Worm (Caenorhabditis elegans) whole organism, young adult: ENCODE data around the gene E02C12.10.
A peak's percentile ranks its signal among the peaks of the same experiment; 100 is the strongest.

Experiments
- B0019.2 ChIP-seq: fragments of 200-800 bp; sonication (Bioruptor generic); conservative IDR thresholded peaks from 2 replicates; pipeline ENCODE4 v1.3.6; 2022; ENCODE audit warnings: missing genetic modification reagents, missing genetic modification characterization, missing compliant biosample characterization
- B0336.3 ChIP-seq: fragments of 200-800 bp; sonication (Bioruptor generic); IDR thresholded peaks from 2 replicates; pipeline ENCODE4 v1.3.6; 2022; ENCODE audit warnings: missing genetic modification characterization, missing compliant biosample characterization
- D2030.7 ChIP-seq: fragments of 200-800 bp; sonication (Bioruptor generic); IDR thresholded peaks from 2 replicates; pipeline ENCODE4 v1.3.6; 2022; ENCODE audit warnings: missing genetic modification reagents, missing genetic modification characterization, missing compliant biosample characterization
- F57C9.4 ChIP-seq: sonication (generic microtip); optimal IDR thresholded peaks from 2 replicates; lab custom pipeline; 2017; ENCODE audit warnings: mild to moderate bottlenecking, missing genetic modification characterization, missing compliant biosample characterization
- Y53G8AR.9 ChIP-seq: fragments of 200-800 bp; sonication (Bioruptor generic); conservative IDR thresholded peaks from 2 replicates; pipeline ENCODE4 v1.3.6; 2022; ENCODE audit warnings: missing genetic modification reagents, missing genetic modification characterization, missing compliant biosample characterization
- Y67H2A.10 ChIP-seq: fragments of 200-800 bp; sonication (Bioruptor generic); conservative IDR thresholded peaks from 2 replicates; pipeline ENCODE4 v1.3.6; 2022; ENCODE audit warnings: missing genetic modification reagents, missing genetic modification characterization, missing compliant biosample characterization
- Y79H2A.3 ChIP-seq: fragments of 200-800 bp; sonication (Bioruptor generic); conservative IDR thresholded peaks from 2 replicates; pipeline ENCODE4 v1.3.6; 2022; ENCODE audit warnings: missing genetic modification reagents, missing genetic modification characterization, missing compliant biosample characterization
- Y95B8A.8 ChIP-seq: fragments of 200-800 bp; sonication (Bioruptor generic); IDR thresholded peaks from 2 replicates; pipeline ENCODE4 v1.3.6; 2022; ENCODE audit warnings: missing genetic modification reagents, missing genetic modification characterization, missing compliant biosample characterization
- ZK185.1 ChIP-seq: sonication (generic microtip); optimal IDR thresholded peaks from 2 replicates; lab custom pipeline; 2016; ENCODE audit warnings: mild to moderate bottlenecking, missing genetic modification characterization, missing compliant biosample characterization; ENCODE audit not compliant: poor library complexity, severe bottlenecking
- akir-1 ChIP-seq: fragments of 200-800 bp; sonication (Bioruptor generic); optimal IDR thresholded peaks from 2 replicates; lab custom pipeline; 2018; ENCODE audit warnings: mild to moderate bottlenecking, missing genetic modification characterization, moderate library complexity, missing compliant biosample characterization
- attf-5 ChIP-seq: fragments of 200-800 bp; sonication (Bioruptor generic); optimal IDR thresholded peaks from 2 replicates; lab custom pipeline; 2018; ENCODE audit warnings: mild to moderate bottlenecking, missing genetic modification characterization, missing compliant biosample characterization
- attf-6 ChIP-seq: fragments of 200-800 bp; sonication (Bioruptor generic); IDR thresholded peaks from 2 replicates; pipeline ENCODE4 v1.3.6; 2022; ENCODE audit warnings: missing genetic modification reagents, missing genetic modification characterization, missing compliant biosample characterization
- cebp-1 ChIP-seq, 2 experiments: fragments of 200-800 bp in 1 of 2; sonication (Bioruptor generic) in 1 of 2; sonication (generic microtip) in 1 of 2; IDR thresholded peaks in 1 of 2; optimal IDR thresholded peaks in 1 of 2; 2 replicates each; pipeline versions ENCODE4 v1.3.6 to Lab custom; 2017 to 2022; ENCODE audit warnings: missing compliant biosample characterization in 2 of 2, missing genetic modification characterization in 2 of 2, mild to moderate bottlenecking in 1 of 2, missing genetic modification reagents in 1 of 2, moderate library complexity in 1 of 2
- cebp-2 ChIP-seq: fragments of 200-800 bp; sonication (Bioruptor generic); IDR thresholded peaks from 2 replicates; pipeline ENCODE4 v1.3.6; 2022; ENCODE audit warnings: missing genetic modification characterization, missing compliant biosample characterization
- ceh-100 ChIP-seq: fragments of 200-800 bp; sonication (Bioruptor generic); IDR thresholded peaks from 2 replicates; pipeline ENCODE4 v1.3.6; 2022; ENCODE audit warnings: missing genetic modification reagents, missing genetic modification characterization, missing compliant biosample characterization
- ceh-79 ChIP-seq: sonication (generic microtip); optimal IDR thresholded peaks from 2 replicates; lab custom pipeline; 2017; ENCODE audit warnings: mild to moderate bottlenecking, missing genetic modification characterization, missing compliant biosample characterization
- dox-1 ChIP-seq: fragments of 200-800 bp; sonication (Bioruptor generic); IDR thresholded peaks from 2 replicates; pipeline ENCODE4 v1.3.6; 2022; ENCODE audit warnings: missing genetic modification reagents, missing genetic modification characterization, missing compliant biosample characterization
- dpff-1 ChIP-seq: sonication (generic microtip); optimal IDR thresholded peaks from 2 replicates; lab custom pipeline; 2017; ENCODE audit warnings: mild to moderate bottlenecking, missing genetic modification characterization, missing compliant biosample characterization
- ets-4 ChIP-seq: fragments of 200-800 bp; sonication (Bioruptor generic); optimal IDR thresholded peaks from 2 replicates; lab custom pipeline; 2018; ENCODE audit warnings: mild to moderate bottlenecking, missing genetic modification characterization, missing compliant biosample characterization
- him-1 ChIP-seq: sonication (generic microtip); optimal IDR thresholded peaks from 2 replicates; lab custom pipeline; 2016; ENCODE audit warnings: missing genotype, missing genetic modification reagents, missing genetic modification characterization, missing compliant biosample characterization
- hmg-20 ChIP-seq: fragments of 200-800 bp; sonication (Bioruptor generic); IDR thresholded peaks from 2 replicates; pipeline ENCODE4 v1.3.6; 2022; ENCODE audit warnings: missing genetic modification reagents, missing genetic modification characterization, missing compliant biosample characterization
- hrde-1 ChIP-seq: sonication (generic microtip); optimal IDR thresholded peaks from 2 replicates; lab custom pipeline; 2016; ENCODE audit warnings: missing genetic modification characterization, mild to moderate bottlenecking, missing compliant biosample characterization, moderate library complexity, missing genotype, missing genetic modification reagents, borderline replicate concordance
- hsf-1 ChIP-seq: fragments of 200-800 bp; sonication (Bioruptor generic); IDR thresholded peaks from 2 replicates; pipeline ENCODE4 v1.3.6; 2022; ENCODE audit warnings: missing genetic modification reagents, missing genetic modification characterization, missing compliant biosample characterization
- let-526 ChIP-seq: fragments of 200-800 bp; sonication (Bioruptor generic); IDR thresholded peaks from 2 replicates; pipeline ENCODE4 v1.3.6; 2022; ENCODE audit warnings: missing genetic modification reagents, missing genetic modification characterization, missing compliant biosample characterization
- lir-1 ChIP-seq: fragments of 200-800 bp; sonication (Bioruptor generic); conservative IDR thresholded peaks from 2 replicates; pipeline ENCODE4 v1.3.6; 2022; ENCODE audit warnings: missing genetic modification reagents, missing genetic modification characterization, missing compliant biosample characterization
- lsl-1 ChIP-seq: fragments of 200-800 bp; sonication (Bioruptor generic); optimal IDR thresholded peaks from 2 replicates; lab custom pipeline; 2018; ENCODE audit warnings: mild to moderate bottlenecking, missing genetic modification characterization, moderate library complexity, missing compliant biosample characterization
- madf-3 ChIP-seq: fragments of 200-800 bp; sonication (Bioruptor generic); IDR thresholded peaks from 2 replicates; pipeline ENCODE4 v1.3.6; 2022; ENCODE audit warnings: missing genetic modification reagents, missing genetic modification characterization, missing compliant biosample characterization
- madf-8 ChIP-seq: fragments of 200-800 bp; sonication (Bioruptor generic); conservative IDR thresholded peaks from 2 replicates; pipeline ENCODE4 v1.3.6; 2022; ENCODE audit warnings: missing genetic modification reagents, missing genetic modification characterization, missing compliant biosample characterization
- mcd-1 ChIP-seq: fragments of 200-800 bp; sonication (Bioruptor generic); IDR thresholded peaks from 2 replicates; pipeline ENCODE4 v1.3.6; 2022; ENCODE audit warnings: missing genetic modification reagents, missing genetic modification characterization, missing compliant biosample characterization
- nfya-2 ChIP-seq: fragments of 200-800 bp; sonication (Bioruptor generic); IDR thresholded peaks from 2 replicates; pipeline ENCODE4 v1.3.6; 2022; ENCODE audit warnings: missing genetic modification reagents, missing genetic modification characterization, missing compliant biosample characterization
- nfyb-1 ChIP-seq: fragments of 200-800 bp; sonication (Bioruptor generic); IDR thresholded peaks from 2 replicates; pipeline ENCODE4 v1.3.6; 2022; ENCODE audit warnings: missing genetic modification reagents, missing genetic modification characterization, missing compliant biosample characterization
- nhr-179 ChIP-seq: sonication (generic microtip); optimal IDR thresholded peaks from 2 replicates; lab custom pipeline; 2016; ENCODE audit warnings: mild to moderate bottlenecking, missing genetic modification characterization, missing compliant biosample characterization
- rcor-1 ChIP-seq: fragments of 200-800 bp; sonication (Bioruptor generic); IDR thresholded peaks from 2 replicates; pipeline ENCODE4 v1.3.6; 2022; ENCODE audit warnings: missing genetic modification reagents, missing genetic modification characterization, missing compliant biosample characterization
- snpc-1.1 ChIP-seq: sonication (generic microtip); optimal IDR thresholded peaks from 2 replicates; lab custom pipeline; 2017; ENCODE audit warnings: missing genetic modification characterization, mild to moderate bottlenecking, missing compliant biosample characterization, antibody characterized with exemption, moderate library complexity, missing genotype, missing genetic modification reagents; ENCODE audit not compliant: insufficient read depth
- snpc-1.3 ChIP-seq: sonication (generic microtip); optimal IDR thresholded peaks from 2 replicates; lab custom pipeline; 2017; ENCODE audit warnings: missing genetic modification characterization, mild to moderate bottlenecking, missing compliant biosample characterization, antibody characterized with exemption, moderate library complexity, missing genotype, missing genetic modification reagents; ENCODE audit not compliant: insufficient read depth
- snpc-4 ChIP-seq, 5 experiments: fragments of 150-350 bp in 1 of 5; sonication (generic microtip) in 4 of 5; optimal IDR thresholded peaks; 2 replicates each; lab custom pipeline; 2014 to 2018; ENCODE audit warnings: missing genetic modification characterization in 5 of 5, missing biosample characterization in 3 of 5, antibody characterized with exemption in 2 of 5, mild to moderate bottlenecking in 2 of 5, missing compliant biosample characterization in 2 of 5, missing genotype in 2 of 5, moderate library complexity in 2 of 5, missing genetic modification reagents in 1 of 5
- sptf-2 ChIP-seq: fragments of 200-800 bp; sonication (Bioruptor generic); optimal IDR thresholded peaks from 2 replicates; lab custom pipeline; 2018; ENCODE audit warnings: mild to moderate bottlenecking, missing genetic modification characterization, missing compliant biosample characterization
- tbp1 ChIP-seq: fragments of 200-800 bp; sonication (Bioruptor generic); optimal IDR thresholded peaks from 2 replicates; lab custom pipeline; 2018; ENCODE audit warnings: mild to moderate bottlenecking, missing genetic modification characterization, missing compliant biosample characterization
- tbx-9 ChIP-seq: sonication (generic microtip); optimal IDR thresholded peaks from 2 replicates; lab custom pipeline; 2016; ENCODE audit warnings: borderline replicate concordance, missing genetic modification characterization, inconsistent platforms, missing compliant biosample characterization
- unc-62 ChIP-seq: fragments of 150-350 bp; optimal IDR thresholded peaks from 2 replicates; lab custom pipeline; 2014; ENCODE audit warnings: missing biosample characterization, missing genetic modification reagents, missing genetic modification characterization
- zim-3 ChIP-seq: sonication (generic microtip); optimal IDR thresholded peaks from 2 replicates; lab custom pipeline; 2017; ENCODE audit warnings: mild to moderate bottlenecking, missing genetic modification characterization, moderate library complexity, missing compliant biosample characterization
- ztf-18 ChIP-seq: sonication (generic microtip); optimal IDR thresholded peaks from 2 replicates; lab custom pipeline; 2016; ENCODE audit warnings: missing genotype, mild to moderate bottlenecking, missing genetic modification characterization, missing compliant biosample characterization
- ztf-25 ChIP-seq: fragments of 200-800 bp; sonication (Bioruptor generic); IDR thresholded peaks from 2 replicates; pipeline ENCODE4 v1.3.6; 2022; ENCODE audit warnings: missing genetic modification reagents, missing genetic modification characterization, missing compliant biosample characterization

E02C12.10 gene

ce11 chrV:9341814-9342213 lies 36.4 kb downstream of the E02C12.10 start (continued):
- TF ChIP-seq Y95B8A.8 (GFP tag; lab: Robert Waterston, UW): peak; percentile 96
- peak; percentile 45; the same call in 1 of the 2 replicates for TF ChIP-seq rcor-1 (GFP tag; lab: Robert Waterston, UW)
- TF ChIP-seq let-526 (GFP tag; lab: Robert Waterston, UW): peak; percentile 58; the same call in 1 of the 2 replicates
- peak; percentile 55; the same call in 1 of the 2 replicates for TF ChIP-seq hmg-20 (GFP tag; lab: Robert Waterston, UW)
- 0 out of 2 replicates have a peak, but pooled peaks have one; percentile 37 for TF ChIP-seq attf-6 (GFP tag; lab: Robert Waterston, UW)
- peak; percentile 47; the same call in 1 of the 2 replicates for TF ChIP-seq D2030.7 (GFP tag; lab: Robert Waterston, UW)
- TF ChIP-seq mcd-1 (GFP tag; lab: Robert Waterston, UW): peak; percentile 27; the same call in 1 of the 2 replicates
- TF ChIP-seq cebp-2 (GFP tag; lab: Robert Waterston, UW): peak; percentile 92

DNA sequence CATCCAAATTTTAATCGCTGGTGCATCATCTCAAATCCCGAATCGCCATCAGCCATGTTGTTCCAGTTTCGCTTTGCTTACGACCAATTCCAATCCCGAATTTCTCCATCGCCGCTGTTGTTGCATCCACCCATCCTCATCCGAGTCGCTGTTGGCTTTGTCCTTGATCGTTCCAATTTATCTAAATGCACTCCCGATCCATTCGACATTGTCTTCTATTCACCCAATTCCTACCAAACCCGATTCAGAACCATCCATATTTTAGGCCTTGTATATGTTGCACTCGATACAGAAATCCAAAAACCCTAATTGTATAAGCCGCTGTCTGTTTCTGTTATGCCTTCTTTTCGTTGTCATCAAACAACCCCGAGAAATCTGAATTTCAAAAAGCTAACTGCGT lies 37.9 kb downstream of the E02C12.10 start:
- no peak for TF ChIP-seq ztf-18 (tag; lab: Kevin White, UChicago)
- TF ChIP-seq madf-3: peak; percentile 80
- no peak for TF ChIP-seq tbp1 (GFP tag; lab: Kevin White, UChicago)
- TF ChIP-seq hmg-20 (GFP tag; lab: Robert Waterston, UW): 0 out of 2 replicates have a peak, but pooled peaks have one; percentile 54
- TF ChIP-seq him-1 (tag; lab: Kevin White, UChicago): no peak
- no peak for TF ChIP-seq F57C9.4 (tag; lab: Kevin White, UChicago)
- TF ChIP-seq mcd-1 (GFP tag; lab: Robert Waterston, UW): peak; percentile 49; the same call in 1 of the 2 replicates
- TF ChIP-seq B0019.2 (GFP tag; lab: Robert Waterston, UW): peak; percentile 32; the same call in 1 of the 2 replicates
- TF ChIP-seq cebp-1 (GFP tag; IDR thresholded peaks at IDR 0.05; lab: Robert Waterston, UW): peak; percentile 70
- peak; percentile 62 for TF ChIP-seq cebp-1 (tag; optimal IDR thresholded peaks at IDR 0.05; lab: Kevin White, UChicago)
- TF ChIP-seq Y53G8AR.9 (GFP tag; lab: Robert Waterston, UW): peak; percentile 96
- TF ChIP-seq nhr-179 (tag; lab: Kevin White, UChicago): no peak
- no peak for TF ChIP-seq snpc-1.3 (tag; lab: Kevin White, UChicago)
- no peak for TF ChIP-seq ets-4 (GFP tag; lab: Kevin White, UChicago)
- TF ChIP-seq madf-8 (GFP tag; lab: Robert Waterston, UW): no peak
- no peak for TF ChIP-seq attf-5 (GFP tag; lab: Kevin White, UChicago)
- TF ChIP-seq akir-1 (GFP tag; lab: Kevin White, UChicago): no peak
- no peak for TF ChIP-seq tbx-9 (tag; lab: Kevin White, UChicago)
- peak; percentile 70; the same call in 1 of the 2 replicates for TF ChIP-seq ztf-25
- no peak for TF ChIP-seq lir-1 (GFP tag; lab: Robert Waterston, UW)
- peak; percentile 52 for TF ChIP-seq ceh-79 (tag; lab: Kevin White, UChicago)
- TF ChIP-seq Y79H2A.3 (GFP tag; lab: Robert Waterston, UW): peak; percentile 92
- TF ChIP-seq dpff-1 (tag; lab: Kevin White, UChicago): no peak
- peak; percentile 86 for TF ChIP-seq nfyb-1 (GFP tag; lab: Robert Waterston, UW)
- no peak for TF ChIP-seq zim-3 (tag; lab: Kevin White, UChicago)
- no peak for TF ChIP-seq unc-62 (GFP tag; lab: Kevin White, UChicago)
- TF ChIP-seq B0336.3: peak; percentile 52
- peak; percentile 58; the same call in 1 of the 2 replicates for TF ChIP-seq dox-1 (GFP tag; lab: Robert Waterston, UW)
- TF ChIP-seq Y67H2A.10 (GFP tag; lab: Robert Waterston, UW): 0 out of 2 replicates have a peak, but pooled peaks have one; percentile 24
- no peak for TF ChIP-seq snpc-4 (GFP tag; optimal IDR thresholded peaks at IDR 0.05; lab: Kevin White, UChicago)
- no peak for TF ChIP-seq snpc-4 (tag; optimal IDR thresholded peaks at IDR 0.05; lab: Kevin White, UChicago)
- peak; percentile 81 for TF ChIP-seq nfya-2 (GFP tag; lab: Robert Waterston, UW)
- peak; percentile 59; the same call in 1 of the 2 replicates for TF ChIP-seq hsf-1
- TF ChIP-seq sptf-2 (GFP tag; lab: Kevin White, UChicago): no peak
- TF ChIP-seq lsl-1 (GFP tag; lab: Kevin White, UChicago): no peak
- TF ChIP-seq snpc-1.1 (tag; lab: Kevin White, UChicago): no peak
- no peak for TF ChIP-seq ZK185.1 (tag; lab: Kevin White, UChicago)
- TF ChIP-seq ceh-100 (GFP tag; lab: Robert Waterston, UW): peak; percentile 72
- no peak for TF ChIP-seq hrde-1 (tag; lab: Kevin White, UChicago)
